Fruit fly (Drosophila melanogaster): ENCODE results near the gene CG31668.

CG31668 gene

DNA sequence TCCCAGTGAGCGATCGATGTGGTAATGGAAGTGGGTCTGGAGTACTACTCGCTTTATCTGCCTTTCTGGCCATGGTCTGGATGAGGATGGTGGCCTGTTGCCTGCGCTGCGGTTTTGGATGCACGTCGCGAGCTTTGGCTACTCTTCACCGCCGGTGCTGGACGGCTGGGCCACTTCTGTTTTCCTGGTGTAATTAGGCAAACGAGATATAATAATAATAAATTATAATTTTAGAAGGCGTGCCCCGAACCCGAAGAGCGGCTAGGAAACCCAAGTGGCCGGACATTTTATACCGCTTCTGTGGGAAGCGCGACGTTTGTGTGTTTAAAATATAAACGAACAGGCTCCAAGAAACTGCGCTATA, 6.6 kb downstream of the CG31668 start:
- TF ChIP-seq Rel (GFP tag; optimal IDR thresholded peaks at IDR 0.05) (peak; percentile 62), Rel (tag; optimal IDR thresholded peaks at IDR 0.05) (no peak), dl (GFP tag; optimal IDR thresholded peaks at IDR 0.05; ENCODE audit: insufficient read depth in 1 of 2, partially characterized antibody in 2 of 2) (peak in 1 of 2 experiments; percentile 11), dsf (GFP tag; optimal IDR thresholded peaks at IDR 0.05; ENCODE audit: borderline replicate concordance) (no peak)

DNA sequence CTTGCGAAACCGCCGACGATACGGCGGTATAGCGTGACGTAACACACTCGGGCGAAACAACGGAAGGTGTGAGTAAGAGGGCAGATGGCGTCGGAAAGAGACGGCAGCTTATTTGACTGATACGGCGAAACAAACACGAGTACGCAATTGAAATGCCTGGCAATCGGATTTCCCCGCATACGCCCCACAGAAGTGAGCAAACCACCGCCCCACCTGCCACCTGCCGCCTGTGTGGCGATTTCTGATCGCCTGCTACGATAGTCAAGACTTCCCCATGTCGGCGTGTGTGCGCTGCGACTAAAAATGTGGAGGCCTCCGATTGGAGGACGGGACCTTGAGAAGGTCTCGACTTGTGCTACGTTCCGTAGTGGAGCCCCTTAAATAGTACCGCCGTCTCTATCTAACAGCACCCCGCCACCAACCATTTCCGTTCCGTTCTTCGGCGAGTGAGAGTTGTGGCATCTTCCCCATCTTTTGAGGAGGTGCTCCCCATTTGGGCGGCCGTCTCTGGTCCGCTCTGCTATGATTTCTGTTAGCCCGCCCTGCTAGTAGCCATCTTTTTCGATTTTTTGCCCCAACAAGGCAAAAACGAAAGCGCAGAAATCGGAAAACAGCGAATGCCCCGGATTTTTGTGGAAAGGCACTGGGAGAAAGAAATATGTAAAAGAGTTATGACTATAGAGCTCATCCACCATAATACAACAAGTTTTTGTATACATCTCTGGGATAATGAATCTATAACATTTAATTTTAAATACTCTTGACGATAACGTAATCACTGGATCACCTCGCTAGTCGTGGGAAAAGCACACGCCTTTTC, 7.1 kb downstream of the CG31668 start:
- TF ChIP-seq usp (GFP tag; optimal IDR thresholded peaks at IDR 0.05) (no peak), brk (GFP tag; optimal IDR thresholded peaks at IDR 0.05) (peak; percentile 90), rgr (GFP tag; optimal IDR thresholded peaks at IDR 0.05) (peak; percentile 97), tai (GFP tag; optimal IDR thresholded peaks at IDR 0.05) (peak; percentile 87), fru (GFP tag; optimal IDR thresholded peaks at IDR 0.05) (peak; percentile 98), Sp1 (GFP tag; optimal IDR thresholded peaks at IDR 0.05) (peak; percentile 95), GATAd (GFP tag; optimal IDR thresholded peaks at IDR 0.05) (no peak), N (GFP tag; optimal IDR thresholded peaks at IDR 0.05) (no peak), ey (GFP tag; optimal IDR thresholded peaks at IDR 0.05) (peak; percentile 98), Dif (GFP tag; optimal IDR thresholded peaks at IDR 0.05; ENCODE audit: partially characterized antibody) (peak; percentile 92), Hnf4 (GFP tag; optimal IDR thresholded peaks at IDR 0.05) (peak; percentile 95), Myc (optimal IDR thresholded peaks at IDR 0.05) (peak; percentile 3), foxo (GFP tag; optimal IDR thresholded peaks at IDR 0.05) (peak; percentile 87 to 98), br (GFP tag; optimal IDR thresholded peaks at IDR 0.05) (peak; percentile 97), lola (GFP tag; optimal IDR thresholded peaks at IDR 0.05) (no peak), jim (GFP tag; optimal IDR thresholded peaks at IDR 0.05) (no peak), sage (GFP tag; optimal IDR thresholded peaks at IDR 0.05) (peak; percentile 96), h (GFP tag; optimal IDR thresholded peaks at IDR 0.05) (peak; percentile 98), dl (GFP tag; optimal IDR thresholded peaks at IDR 0.05; ENCODE audit: insufficient read depth in 1 of 2, partially characterized antibody in 2 of 2) (peak; percentile 72 to 77), Abd-B (GFP tag; optimal IDR thresholded peaks at IDR 0.05) (no peak), CrebA (GFP tag; optimal IDR thresholded peaks at IDR 0.05; ENCODE audit: borderline replicate concordance) (peak; percentile 90), Hr83 (GFP tag; optimal IDR thresholded peaks at IDR 0.05; ENCODE audit: poor library complexity, severe bottlenecking) (peak; percentile 79), woc (GFP tag; optimal IDR thresholded peaks at IDR 0.05) (peak; percentile 94), OdsH (GFP tag; optimal IDR thresholded peaks at IDR 0.05) (peak; percentile 97), dmrt93B (GFP tag; optimal IDR thresholded peaks at IDR 0.05) (peak; percentile 95), dsf (GFP tag; optimal IDR thresholded peaks at IDR 0.05; ENCODE audit: borderline replicate concordance) (peak; percentile 80), HLH106 (tag; optimal IDR thresholded peaks at IDR 0.05) (peak; percentile 95), sv (GFP tag; optimal IDR thresholded peaks at IDR 0.05) (peak; percentile 65), pan (optimal IDR thresholded peaks at IDR 0.05) (no peak), Dfd (GFP tag; optimal IDR thresholded peaks at IDR 0.05) (no peak), Vsx2 (GFP tag; optimal IDR thresholded peaks at IDR 0.05; ENCODE audit: partially characterized antibody) (peak; percentile 93), Mio (GFP tag; optimal IDR thresholded peaks at IDR 0.05) (peak; percentile 78), Jra (GFP tag; optimal IDR thresholded peaks at IDR 0.05) (peak; percentile 80), CG9705 (GFP tag; optimal IDR thresholded peaks at IDR 0.05) (peak; percentile 75), Rel (GFP tag; optimal IDR thresholded peaks at IDR 0.05) (peak; percentile 90), Rel (tag; optimal IDR thresholded peaks at IDR 0.05) (peak; percentile 98), CG32264 (GFP tag; optimal IDR thresholded peaks at IDR 0.05) (peak; percentile 97), psq (GFP tag; optimal IDR thresholded peaks at IDR 0.05) (peak; percentile 93), Hr78 (GFP tag; optimal IDR thresholded peaks at IDR 0.05) (no peak)

All from whole organism, wandering third instar larva.